Fruit fly (Drosophila melanogaster) whole organism, embryonic: ENCODE results near the gene CG10254.
A peak's percentile ranks its signal among the peaks of the same experiment; 100 is the strongest.

Source experiments
- ATbp ChIP-seq: fragments of 200-800 bp; sonication (Bioruptor generic); optimal IDR thresholded peaks from 2 replicates; lab custom pipeline; 2017; ENCODE audit warnings: missing biosample characterization, mild to moderate bottlenecking, missing genetic modification characterization, missing genetic modification reagents
- Atf-2 ChIP-seq: fragments of 200-800 bp; sonication (Bioruptor generic); optimal IDR thresholded peaks from 2 replicates; lab custom pipeline; 2016; ENCODE audit warnings: missing biosample characterization, missing genetic modification characterization
- Atf3 ChIP-seq: fragments of 200-800 bp; sonication (Bioruptor generic); optimal IDR thresholded peaks from 3 replicates; lab custom pipeline; 2016; ENCODE audit warnings: missing biosample characterization, missing genetic modification characterization
- CG10321 ChIP-seq: fragments of 200-800 bp; sonication (Bioruptor generic); IDR thresholded peaks from 2 replicates; pipeline ENCODE4 v1.3.6; 2022; ENCODE audit warnings: missing biosample characterization, missing genetic modification characterization
- CG10462 ChIP-seq: fragments of 200-800 bp; sonication (Bioruptor generic); optimal IDR thresholded peaks from 2 replicates; lab custom pipeline; 2016; ENCODE audit warnings: missing biosample characterization, missing genetic modification characterization
- CG11695 ChIP-seq: fragments of 200-800 bp; sonication (Bioruptor generic); IDR thresholded peaks from 3 replicates; pipeline ENCODE4 v1.3.6; 2022; ENCODE audit warnings: missing biosample characterization, missing genetic modification characterization
- CG12744 ChIP-seq: fragments of 200-800 bp; sonication (Bioruptor generic); optimal IDR thresholded peaks from 2 replicates; lab custom pipeline; 2016; ENCODE audit warnings: missing biosample characterization, missing genetic modification characterization
- CG13287 ChIP-seq: fragments of 200-800 bp; sonication (Bioruptor generic); IDR thresholded peaks from 2 replicates; pipeline ENCODE4 v1.3.6; 2022; ENCODE audit warnings: missing biosample characterization, missing genetic modification characterization; ENCODE audit not compliant: partially characterized antibody
- CG14667 ChIP-seq: fragments of 200-800 bp; sonication (Bioruptor generic); IDR thresholded peaks from 2 replicates; pipeline ENCODE4 v1.3.6; 2022; ENCODE audit warnings: missing biosample characterization, missing genetic modification characterization
- CG17186 ChIP-seq: fragments of 200-800 bp; sonication (Bioruptor generic); optimal IDR thresholded peaks from 3 replicates; lab custom pipeline; 2017; ENCODE audit warnings: missing biosample characterization, missing genetic modification reagents, missing genetic modification characterization
- CG17328 ChIP-seq: fragments of 200-800 bp; sonication (Bioruptor generic); IDR thresholded peaks from 2 replicates; pipeline ENCODE4 v1.3.6; 2022; ENCODE audit warnings: missing biosample characterization, missing genetic modification characterization
- CG17361 ChIP-seq: fragments of 200-800 bp; sonication (Bioruptor generic); IDR thresholded peaks from 3 replicates; pipeline ENCODE4 v1.3.6; 2022; ENCODE audit warnings: missing biosample characterization, missing genetic modification characterization
- CG17912 ChIP-seq: fragments of 200-800 bp; sonication (Bioruptor generic); optimal IDR thresholded peaks from 2 replicates; lab custom pipeline; 2018; ENCODE audit warnings: missing biosample characterization, mild to moderate bottlenecking, missing genetic modification characterization
- CG2129 ChIP-seq: fragments of 200-800 bp; sonication (Bioruptor generic); IDR thresholded peaks from 2 replicates; pipeline ENCODE4 v1.3.6; 2022; ENCODE audit warnings: missing biosample characterization, missing genetic modification characterization; ENCODE audit not compliant: partially characterized antibody
- CG3838 ChIP-seq: fragments of 200-800 bp; sonication (Bioruptor generic); optimal IDR thresholded peaks from 3 replicates; lab custom pipeline; 2016; ENCODE audit warnings: missing biosample characterization, missing genetic modification characterization
- CG5180 ChIP-seq: fragments of 200-800 bp; sonication (Bioruptor generic); optimal IDR thresholded peaks from 3 replicates; lab custom pipeline; 2017; ENCODE audit warnings: missing biosample characterization, missing genetic modification characterization, mild to moderate bottlenecking, moderate library complexity, missing genetic modification reagents
- CG6689 ChIP-seq: fragments of 200-800 bp; sonication (Bioruptor generic); IDR thresholded peaks from 2 replicates; pipeline ENCODE4 v1.3.6; 2022; ENCODE audit warnings: missing biosample characterization, missing genetic modification characterization
- CG7745 ChIP-seq: fragments of 200-800 bp; sonication (Bioruptor generic); optimal IDR thresholded peaks from 2 replicates; lab custom pipeline; 2018; ENCODE audit warnings: missing biosample characterization, mild to moderate bottlenecking, missing genetic modification characterization, moderate library complexity
- CG8089 ChIP-seq: fragments of 200-800 bp; sonication (Bioruptor generic); optimal IDR thresholded peaks from 3 replicates; lab custom pipeline; 2016; ENCODE audit warnings: missing biosample characterization, missing genetic modification characterization
- CG9437 ChIP-seq: fragments of 200-800 bp; sonication (Bioruptor generic); optimal IDR thresholded peaks from 2 replicates; lab custom pipeline; 2018; ENCODE audit warnings: missing biosample characterization, mild to moderate bottlenecking, missing genetic modification characterization
- CG9727 ChIP-seq: fragments of 200-800 bp; sonication (Bioruptor generic); optimal IDR thresholded peaks from 3 replicates; lab custom pipeline; 2017; ENCODE audit warnings: missing biosample characterization, mild to moderate bottlenecking, missing genetic modification characterization
- CG9817 ChIP-seq: fragments of 200-800 bp; sonication (Bioruptor generic); optimal IDR thresholded peaks from 2 replicates; lab custom pipeline; 2018; ENCODE audit warnings: missing biosample characterization, mild to moderate bottlenecking, missing genetic modification characterization, moderate library complexity
- Camta ChIP-seq: fragments of 200-800 bp; sonication (Bioruptor generic); optimal IDR thresholded peaks from 2 replicates; lab custom pipeline; 2016; ENCODE audit warnings: missing biosample characterization, missing genetic modification characterization
- Doc3 ChIP-seq: fragments of 200-800 bp; sonication (Bioruptor generic); IDR thresholded peaks from 3 replicates; pipeline ENCODE4 v1.3.6; 2022; ENCODE audit warnings: missing biosample characterization, missing genetic modification characterization; ENCODE audit not compliant: partially characterized antibody
- E2f1 ChIP-seq: fragments of 200-800 bp; sonication (Bioruptor generic); IDR thresholded peaks from 2 replicates; pipeline ENCODE4 v1.3.6; 2022; ENCODE audit warnings: missing biosample characterization, missing genetic modification characterization
- Eip74EF ChIP-seq, 2 experiments: fragments of 200-800 bp in 1 of 2; fragments of >200 bp in 1 of 2; sonication (Bioruptor generic) in 1 of 2; optimal IDR thresholded peaks; 2 replicates each; lab custom pipeline; 2017 to 2019; ENCODE audit warnings: missing biosample characterization in 2 of 2, missing genetic modification characterization in 2 of 2, mild to moderate bottlenecking in 1 of 2, moderate library complexity in 1 of 2
- Ets65A ChIP-seq: fragments of 200-800 bp; sonication (Bioruptor generic); peaks from one replicate; lab custom pipeline; 2016; ENCODE audit warnings: missing biosample characterization, missing genetic modification characterization
- Gsc ChIP-seq: fragments of 200-800 bp; sonication (Bioruptor generic); IDR thresholded peaks from 2 replicates; pipeline ENCODE4 v1.3.6; 2022; ENCODE audit warnings: missing biosample characterization, missing genetic modification characterization
- HHEX ChIP-seq: fragments of 200-800 bp; sonication (Bioruptor generic); optimal IDR thresholded peaks from 3 replicates; lab custom pipeline; 2017; ENCODE audit warnings: missing biosample characterization, mild to moderate bottlenecking, missing genetic modification characterization, missing genetic modification reagents
- Trl ChIP-seq, 3 experiments: fragments of >200 bp in 2 of 3; fragments of 200-800 bp in 1 of 3; sonication (Bioruptor generic) in 1 of 3; optimal IDR thresholded peaks; 2 replicates in 1 of 3; 3 replicates in 2 of 3; lab custom pipeline; 2016 to 2017; ENCODE audit warnings: missing biosample characterization in 1 of 3, missing genetic modification characterization in 1 of 3
- az2 ChIP-seq: fragments of 200-800 bp; sonication (Bioruptor generic); optimal IDR thresholded peaks from 3 replicates; lab custom pipeline; 2016; ENCODE audit warnings: missing biosample characterization, missing genetic modification characterization
- chm ChIP-seq: fragments of 200-800 bp; sonication (Bioruptor generic); IDR thresholded peaks from 2 replicates; pipeline ENCODE4 v1.3.6; 2022; ENCODE audit warnings: missing biosample characterization, missing genetic modification characterization
- dan ChIP-seq: fragments of 200-800 bp; sonication (Bioruptor generic); IDR thresholded peaks from 2 replicates; pipeline ENCODE4 v1.3.6; 2022; ENCODE audit warnings: missing biosample characterization, missing genetic modification characterization
- eve ChIP-seq, 2 experiments: fragments of >200 bp; optimal IDR thresholded peaks; 2 replicates each; lab custom pipeline; 2017; ENCODE audit warnings: missing biosample characterization in 2 of 2, missing genetic modification characterization in 2 of 2
- ham ChIP-seq: fragments of 200-800 bp; sonication (Bioruptor generic); IDR thresholded peaks from 2 replicates; pipeline ENCODE4 v1.3.6; 2022; ENCODE audit warnings: missing biosample characterization, missing genetic modification characterization
- hb ChIP-seq: fragments of 200-800 bp; sonication (Bioruptor generic); IDR thresholded peaks from 3 replicates; pipeline ENCODE4 v1.3.6; 2022; ENCODE audit warnings: missing biosample characterization, missing genetic modification characterization; ENCODE audit not compliant: partially characterized antibody
- mam ChIP-seq: fragments of 200-800 bp; sonication (Bioruptor generic); optimal IDR thresholded peaks from 3 replicates; lab custom pipeline; 2016; ENCODE audit warnings: missing biosample characterization, missing genetic modification characterization
- shn ChIP-seq: fragments of 200-800 bp; sonication (Bioruptor generic); optimal IDR thresholded peaks from 3 replicates; lab custom pipeline; 2016; ENCODE audit warnings: missing biosample characterization, missing genetic modification characterization
- sisA ChIP-seq: fragments of 200-800 bp; sonication (Bioruptor generic); IDR thresholded peaks from 2 replicates; pipeline ENCODE4 v1.3.6; 2022; ENCODE audit warnings: missing biosample characterization, missing genetic modification characterization
- slou ChIP-seq: fragments of 200-800 bp; sonication (Bioruptor generic); optimal IDR thresholded peaks from 3 replicates; lab custom pipeline; 2016; ENCODE audit warnings: missing biosample characterization, missing genetic modification characterization
- so ChIP-seq: fragments of 200-800 bp; sonication (Bioruptor generic); IDR thresholded peaks from 3 replicates; pipeline ENCODE4 v1.3.6; 2022; ENCODE audit warnings: missing biosample characterization, missing genetic modification characterization
- vnd ChIP-seq: fragments of 200-800 bp; sonication (Bioruptor generic); IDR thresholded peaks from 3 replicates; pipeline ENCODE4 v1.3.6; 2022; ENCODE audit warnings: missing biosample characterization, missing genetic modification characterization; ENCODE audit not compliant: partially characterized antibody
- wek ChIP-seq: fragments of 200-800 bp; sonication (Bioruptor generic); optimal IDR thresholded peaks from 3 replicates; lab custom pipeline; 2018; ENCODE audit warnings: missing biosample characterization, mild to moderate bottlenecking, missing genetic modification characterization, moderate library complexity
- zen2 ChIP-seq: fragments of 200-800 bp; sonication (Bioruptor generic); IDR thresholded peaks from 3 replicates; pipeline ENCODE4 v1.3.6; 2022; ENCODE audit warnings: missing biosample characterization, missing genetic modification characterization; ENCODE audit not compliant: partially characterized antibody

Gene CG10254

DNA sequence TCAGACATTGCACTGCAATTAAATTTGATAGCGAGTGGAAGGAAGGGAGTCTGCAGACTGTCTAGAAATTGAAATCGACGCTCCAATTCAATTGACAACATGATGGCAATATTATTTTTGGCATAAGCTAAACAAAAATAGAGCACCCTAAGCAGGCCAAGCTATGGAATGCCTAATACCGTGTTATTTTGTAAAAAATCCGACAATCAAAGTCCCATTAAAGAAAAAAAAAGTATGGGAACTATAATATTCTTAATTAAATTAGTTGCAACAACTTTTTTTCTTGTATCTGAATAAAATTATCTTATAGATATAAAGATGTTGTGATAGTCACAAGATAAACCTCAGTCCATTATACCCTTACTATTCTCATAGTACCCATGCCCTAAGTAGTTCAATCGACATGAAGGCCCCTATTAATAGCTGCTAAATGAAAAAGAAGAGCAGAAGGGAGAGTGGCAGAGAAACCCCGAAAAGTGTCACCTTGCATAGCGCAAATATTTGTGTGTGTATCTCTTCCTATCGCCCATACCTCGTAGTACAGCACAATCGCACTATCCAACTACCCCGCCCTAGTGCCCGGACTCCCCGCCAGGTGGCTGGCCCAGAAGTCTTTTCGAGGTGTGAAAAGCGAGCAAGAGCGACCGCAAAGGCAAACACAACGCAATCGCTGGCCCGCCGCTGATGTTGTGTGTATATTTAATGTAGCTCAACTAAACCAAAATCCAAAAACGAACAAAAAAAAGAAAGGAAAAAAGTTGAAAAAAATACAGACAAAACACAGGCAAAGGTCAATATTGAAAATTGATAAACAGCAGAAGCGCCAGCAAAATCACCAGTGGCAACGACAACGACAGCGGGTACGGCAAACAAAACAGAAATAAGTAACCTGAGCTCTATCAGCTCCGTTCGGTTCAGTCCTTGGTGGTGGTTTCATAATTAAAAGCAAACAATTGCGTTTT is 37.1 kb downstream of the CG10254 start (continued):
- TF ChIP-seq CG10462 (GFP tag; lab: Kevin White, UChicago) (peak; percentile 58), az2 (GFP tag; lab: Kevin White, UChicago) (no peak), Atf3 (peak; percentile 41), CG11695 (GFP tag; lab: Robert Waterston, UW) (peak; percentile 21; the same call in 2 of the 3 replicates), CG9817 (tag; lab: Kevin White, UChicago) (no peak), CG9727 (GFP tag; lab: Kevin White, UChicago) (peak; percentile 87), shn (peak; percentile 66), CG17361 (GFP tag; lab: Robert Waterston, UW) (peak; percentile 67)

DNA sequence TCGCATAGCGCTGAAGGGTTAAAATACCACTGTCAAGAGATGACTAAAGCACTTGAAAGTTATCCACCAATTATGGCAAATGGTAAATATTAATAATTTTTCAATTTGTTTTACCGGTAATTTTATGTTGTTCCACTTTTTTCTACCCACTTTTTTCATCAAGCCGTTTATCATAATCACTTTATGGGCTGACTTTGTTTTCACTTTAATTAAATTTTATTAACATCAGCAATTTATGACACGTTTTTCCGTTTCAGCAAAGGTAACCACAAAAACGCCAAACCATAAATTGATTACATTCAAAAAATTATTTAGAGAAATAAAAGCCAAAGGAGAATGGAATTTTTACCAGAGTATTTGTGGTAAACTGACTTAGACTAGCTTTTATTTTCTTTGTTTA is 39.3 kb downstream of the CG10254 start:
- no peak for TF ChIP-seq CG9437 (GFP tag; lab: Kevin White, UChicago)
- TF ChIP-seq CG7745 (tag; lab: Kevin White, UChicago) = no peak
- no peak for TF ChIP-seq wek
- no peak for TF ChIP-seq CG10321 (GFP tag; lab: Robert Waterston, UW)
- TF ChIP-seq Trl (optimal IDR thresholded peaks at IDR 0.05; lab: Kevin White, UChicago) = no peak
- no peak for TF ChIP-seq Trl (GFP tag; optimal IDR thresholded peaks at IDR 0.05; lab: Kevin White, UChicago)
- peak; percentile 15 for TF ChIP-seq Ets65A (GFP tag; lab: Kevin White, UChicago)
- peak in 1 of 2 experiments; percentile 13 for TF ChIP-seq eve (GFP tag; optimal IDR thresholded peaks at IDR 0.05; lab: Kevin White, UChicago)
- TF ChIP-seq zen2 (GFP tag; lab: Robert Waterston, UW) = no peak
- no peak for TF ChIP-seq CG3838
- TF ChIP-seq Doc3 (GFP tag; lab: Robert Waterston, UW) = no peak
- no peak for TF ChIP-seq CG2129 (GFP tag; lab: Robert Waterston, UW)
- TF ChIP-seq E2f1 (GFP tag; lab: Robert Waterston, UW) = no peak
- TF ChIP-seq CG9727 (GFP tag; lab: Kevin White, UChicago) = no peak
- TF ChIP-seq, all 482 proteins: peak for 2

DNA sequence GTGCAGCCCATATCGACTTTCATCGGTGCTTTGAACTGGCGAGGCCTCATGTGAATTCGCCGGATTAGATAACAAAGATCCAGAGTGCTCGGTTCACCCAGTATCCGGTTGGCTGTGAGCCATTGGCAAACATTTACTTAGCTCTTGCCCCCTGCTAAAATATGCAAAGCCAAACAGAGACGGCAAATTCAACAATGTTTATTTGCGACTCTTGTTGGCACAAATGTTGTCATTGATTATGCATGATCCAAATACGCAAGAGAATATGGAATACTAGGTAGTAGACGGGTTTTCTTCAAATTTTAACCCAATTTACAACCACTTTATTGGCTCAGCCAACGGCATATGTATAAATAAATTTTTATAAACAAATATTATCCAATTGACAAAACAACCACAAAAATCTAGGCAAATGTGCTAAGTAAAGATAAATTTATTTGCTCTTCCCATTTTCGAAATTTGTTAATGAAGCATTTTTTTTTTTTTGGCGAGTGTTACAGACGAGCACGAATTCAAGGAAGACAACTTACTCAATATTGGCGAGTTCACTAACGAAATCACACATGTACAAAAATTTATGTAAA is 42.2 kb downstream of the CG10254 start:
- TF ChIP-seq Eip74EF (GFP tag; optimal IDR thresholded peaks at IDR 0.05; lab: Kevin White, UChicago) (peak in 1 of 2 experiments; percentile 7), so (GFP tag; lab: Robert Waterston, UW) (peak; percentile 62; the same call in 2 of the 3 replicates), CG17328 (no peak), CG17186 (GFP tag; lab: Kevin White, UChicago) (no peak), ham (GFP tag; lab: Robert Waterston, UW) (no peak), chm (no peak), slou (peak; percentile 10), CG13287 (GFP tag; lab: Robert Waterston, UW) (no peak), Camta (GFP tag; lab: Kevin White, UChicago) (peak; percentile 31), CG10321 (GFP tag; lab: Robert Waterston, UW) (peak; percentile 70), CG6689 (GFP tag; lab: Robert Waterston, UW) (peak; percentile 35; the same call in 1 of the 2 replicates), Atf-2 (no peak), CG5180 (GFP tag; lab: Kevin White, UChicago) (peak; percentile 42), hb (GFP tag; lab: Robert Waterston, UW) (no peak), CG9817 (tag; lab: Kevin White, UChicago) (peak; percentile 67), Gsc (no peak), vnd (GFP tag; lab: Robert Waterston, UW) (no peak), mam (GFP tag; lab: Kevin White, UChicago) (peak; percentile 48), sisA (GFP tag; lab: Robert Waterston, UW) (no peak), CG17912 (GFP tag; lab: Kevin White, UChicago) (no peak), ATbp (peak; percentile 33), CG12744 (GFP tag; lab: Kevin White, UChicago) (peak; percentile 25), HHEX (GFP tag; lab: Kevin White, UChicago) (peak; percentile 83), CG8089 (GFP tag; lab: Kevin White, UChicago) (no peak), Ets65A (GFP tag; lab: Kevin White, UChicago) (peak; percentile 66), dan (GFP tag; lab: Robert Waterston, UW) (no peak), CG14667 (GFP tag; lab: Robert Waterston, UW) (peak; percentile 13; the same call in 1 of the 2 replicates)
